Fruit fly (Drosophila melanogaster) whole organism, embryonic: ENCODE results near the gene rb.

Experiments
- CG30403 ChIP-seq: fragments of 200-800 bp; sonication (Bioruptor generic); optimal IDR thresholded peaks from 3 replicates; lab custom pipeline; 2016; ENCODE audit warnings: missing biosample characterization, missing genetic modification characterization
- CG30431 ChIP-seq: fragments of 200-800 bp; sonication (Bioruptor generic); optimal IDR thresholded peaks from 2 replicates; lab custom pipeline; 2017; ENCODE audit warnings: missing biosample characterization, missing genetic modification characterization
- CG31224 ChIP-seq: fragments of 200-800 bp; sonication (Bioruptor generic); IDR thresholded peaks from 2 replicates; pipeline ENCODE4 v1.3.6; 2022; ENCODE audit warnings: missing biosample characterization, missing genetic modification characterization
- insv ChIP-seq, 2 experiments: fragments of 200-800 bp; sonication (Bioruptor generic); optimal IDR thresholded peaks; 3 replicates each; lab custom pipeline; 2016 to 2018; ENCODE audit warnings: missing biosample characterization in 2 of 2, missing genetic modification characterization in 2 of 2
- wor ChIP-seq: fragments of 200-800 bp; sonication (Bioruptor generic); IDR thresholded peaks from 2 replicates; pipeline ENCODE4 v1.3.6; 2022; ENCODE audit warnings: missing biosample characterization, missing genetic modification characterization

- TF ChIP-seq CG31224 (GFP tag; lab: Robert Waterston, UW), result no peak
- no peak for TF ChIP-seq insv (GFP tag; optimal IDR thresholded peaks at IDR 0.05; lab: Kevin White, UChicago)
- TF ChIP-seq wor (GFP tag; lab: Robert Waterston, UW), result no peak
- no peak for TF ChIP-seq CG30431 (GFP tag; lab: Kevin White, UChicago)
- TF ChIP-seq CG30403 (GFP tag; lab: Kevin White, UChicago), result peak; percentile 14
Measured at dm6 chrX:4540430-4540932, at the start of gene rb, which contains the start of gene CHOp24.
